Worm (Caenorhabditis elegans): ENCODE measurements around the gene cest-1.1.

Gene cest-1.1

DNA sequence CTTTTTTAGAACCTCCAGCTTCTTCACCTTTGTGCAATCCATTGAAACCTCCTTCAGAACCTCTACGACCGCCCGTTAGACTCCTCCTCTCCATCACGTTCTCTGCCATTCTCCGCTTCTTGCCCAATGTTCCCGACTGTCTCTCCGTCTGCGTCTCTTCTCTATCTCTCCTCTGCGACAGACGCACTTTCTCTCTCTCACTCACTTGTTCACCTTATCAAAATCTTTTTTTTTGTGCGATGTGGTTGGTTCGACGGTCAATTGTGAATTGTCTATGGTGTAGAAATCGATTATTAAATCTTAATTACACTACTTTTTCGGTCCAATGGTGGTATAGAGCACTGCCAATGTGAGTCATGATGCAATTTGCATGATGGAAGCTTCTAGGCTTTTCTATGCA is 26.9 kb upstream of the cest-1.1 start, which contains the start of gene atfs-1 (continued):
- TF ChIP-seq ceh-82 (tag; optimal IDR thresholded peaks at IDR 0.05) (peak in 2 of 3 experiments; percentile 57 to 67), tbx-2 (tag; optimal IDR thresholded peaks at IDR 0.05) (peak; percentile 67), tlp-1 (tag; optimal IDR thresholded peaks at IDR 0.05) (no peak), lin-35 (GFP tag; optimal IDR thresholded peaks at IDR 0.05) (peak; percentile 55 to 78), pqm-1 (tag; optimal IDR thresholded peaks at IDR 0.05) (no peak), egl-27 (tag; optimal IDR thresholded peaks at IDR 0.05) (peak in 1 of 2 experiments; percentile 6), ztf-11 (tag; optimal IDR thresholded peaks at IDR 0.05) (no peak), unc-130 (tag; optimal IDR thresholded peaks at IDR 0.05) (peak; percentile 7), nhr-84 (tag; optimal IDR thresholded peaks at IDR 0.05) (no peak), swsn-7 (tag; optimal IDR thresholded peaks at IDR 0.05) (peak; percentile 72), hlh-4 (tag; optimal IDR thresholded peaks at IDR 0.05) (no peak), sup-37 (GFP tag; optimal IDR thresholded peaks at IDR 0.05) (no peak), nhr-71 (tag; optimal IDR thresholded peaks at IDR 0.05) (peak; percentile 87), lin-13 (GFP tag; optimal IDR thresholded peaks at IDR 0.05) (peak; percentile 51), mef-2 (tag; optimal IDR thresholded peaks at IDR 0.05) (no peak), snu-23 (GFP tag; optimal IDR thresholded peaks at IDR 0.05) (peak; percentile 86), nhr-237 (tag; optimal IDR thresholded peaks at IDR 0.05) (no peak), lin-15B (tag; optimal IDR thresholded peaks at IDR 0.05) (peak; percentile 21), ets-5 (GFP tag; IDR thresholded peaks at IDR 0.05) (no peak), isw-1 (GFP tag; IDR thresholded peaks at IDR 0.05) (no peak), efl-1 (optimal IDR thresholded peaks at IDR 0.05) (peak; percentile 64 to 75), efl-1 (GFP tag; optimal IDR thresholded peaks at IDR 0.05 in 1 of 2) (peak; percentile 27 to 85), hpl-2 (GFP tag; optimal IDR thresholded peaks at IDR 0.05) (no peak), lin-39 (tag; optimal IDR thresholded peaks at IDR 0.05) (no peak), elt-3 (tag; optimal IDR thresholded peaks at IDR 0.05) (peak in 1 of 6 experiments; percentile 36), unc-62 (GFP tag; optimal IDR thresholded peaks at IDR 0.05) (no peak), ama-1 (optimal IDR thresholded peaks at IDR 0.05) (no peak), nhr-12 (tag; optimal IDR thresholded peaks at IDR 0.05) (no peak), elt-2 (tag; optimal IDR thresholded peaks at IDR 0.05) (peak; percentile 66), lsy-2 (tag; optimal IDR thresholded peaks at IDR 0.05) (peak; percentile 49 to 68), nhr-47 (tag; optimal IDR thresholded peaks at IDR 0.05) (peak; percentile 72), snpc-4 (tag; optimal IDR thresholded peaks at IDR 0.05) (no peak), pax-3 (tag; optimal IDR thresholded peaks at IDR 0.05) (no peak), jun-1 (tag; optimal IDR thresholded peaks at IDR 0.05) (peak; percentile 70), ceh-90 (tag; optimal IDR thresholded peaks at IDR 0.05) (no peak), lir-3 (tag; optimal IDR thresholded peaks at IDR 0.05; ENCODE audit: poor library complexity) (no peak), aha-1 (tag; optimal IDR thresholded peaks at IDR 0.05) (no peak), Y116A8C.19 (tag; optimal IDR thresholded peaks at IDR 0.05; ENCODE audit: borderline replicate concordance) (no peak), ceh-63 (GFP tag; optimal IDR thresholded peaks at IDR 0.05) (no peak), fos-1 (tag; optimal IDR thresholded peaks at IDR 0.05) (peak; percentile 21)

DNA sequence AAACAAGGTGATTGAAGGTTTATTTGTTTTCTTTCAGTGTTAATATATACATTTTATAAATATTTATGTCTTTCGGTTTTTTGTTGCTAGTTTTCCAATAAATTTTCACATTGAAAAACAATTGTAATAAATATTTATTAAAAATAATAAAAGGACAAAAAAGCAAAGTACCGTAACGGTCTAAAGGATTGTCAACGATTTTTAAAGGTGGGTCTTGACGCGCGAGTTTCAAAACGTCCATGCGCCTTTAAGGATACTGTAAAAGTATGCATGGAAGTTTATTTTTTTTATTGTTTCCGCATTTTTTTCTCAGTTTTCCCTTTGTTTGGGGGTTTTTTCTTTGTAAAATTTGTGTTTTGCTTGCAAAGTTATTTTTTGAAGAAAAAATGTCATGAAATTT is 26.3 kb upstream of the cest-1.1 start:
- TF ChIP-seq efl-1 (optimal IDR thresholded peaks at IDR 0.05), result no peak
- peak in 1 of 2 experiments; percentile 20 for TF ChIP-seq efl-1 (GFP tag; optimal IDR thresholded peaks at IDR 0.05 in 1 of 2)
- TF ChIP-seq zag-1 (tag; optimal IDR thresholded peaks at IDR 0.05), result no peak

DNA sequence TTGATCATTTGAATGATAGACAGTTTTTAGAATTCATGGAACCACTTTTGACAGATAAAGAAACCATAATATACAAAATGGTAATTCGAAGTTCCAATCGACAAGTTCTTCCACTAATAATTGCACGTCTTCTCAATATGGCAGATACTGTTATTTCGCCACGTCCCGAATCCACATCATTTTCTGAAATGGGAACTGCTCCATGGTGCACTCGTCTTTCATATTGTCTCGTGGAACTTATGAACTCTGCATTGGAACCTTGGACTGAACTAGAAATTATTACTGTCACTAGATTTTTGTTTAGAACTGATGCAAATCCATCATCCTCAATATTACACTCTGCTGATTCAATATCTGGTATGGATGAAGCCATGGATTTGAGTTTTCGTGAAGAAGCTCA is 20.6 kb upstream of the cest-1.1 start:
- TF ChIP-seq nhr-76 (tag; optimal IDR thresholded peaks at IDR 0.05), result no peak
- TF ChIP-seq isw-1 (GFP tag; IDR thresholded peaks at IDR 0.05), result no peak
- TF ChIP-seq ets-5 (GFP tag; IDR thresholded peaks at IDR 0.05), result no peak
- TF ChIP-seq egl-13 (tag; optimal IDR thresholded peaks at IDR 0.05), result no peak
- no peak for TF ChIP-seq snpc-4 (tag; optimal IDR thresholded peaks at IDR 0.05)
- TF ChIP-seq nhr-84 (tag; optimal IDR thresholded peaks at IDR 0.05), result no peak
- TF ChIP-seq snu-23 (GFP tag; optimal IDR thresholded peaks at IDR 0.05), result no peak
- no peak for TF ChIP-seq efl-1 (optimal IDR thresholded peaks at IDR 0.05)
- TF ChIP-seq efl-1 (GFP tag; optimal IDR thresholded peaks at IDR 0.05 in 1 of 2), result no peak
- no peak for TF ChIP-seq alr-1 (tag; optimal IDR thresholded peaks at IDR 0.05; ENCODE audit: borderline replicate concordance)
- TF ChIP-seq rnt-1 (tag; optimal IDR thresholded peaks at IDR 0.05), result no peak
- no peak for TF ChIP-seq unc-130 (tag; optimal IDR thresholded peaks at IDR 0.05)
- TF ChIP-seq ceh-63 (GFP tag; optimal IDR thresholded peaks at IDR 0.05), result no peak
- no peak for TF ChIP-seq skn-1 (tag; optimal IDR thresholded peaks at IDR 0.05)
- TF ChIP-seq F16B12.6 (tag; optimal IDR thresholded peaks at IDR 0.05), result no peak
- no peak for TF ChIP-seq nhr-20 (tag; optimal IDR thresholded peaks at IDR 0.05)
- no peak for TF ChIP-seq elt-3 (tag; optimal IDR thresholded peaks at IDR 0.05)
